In the genomic region with DNA sequence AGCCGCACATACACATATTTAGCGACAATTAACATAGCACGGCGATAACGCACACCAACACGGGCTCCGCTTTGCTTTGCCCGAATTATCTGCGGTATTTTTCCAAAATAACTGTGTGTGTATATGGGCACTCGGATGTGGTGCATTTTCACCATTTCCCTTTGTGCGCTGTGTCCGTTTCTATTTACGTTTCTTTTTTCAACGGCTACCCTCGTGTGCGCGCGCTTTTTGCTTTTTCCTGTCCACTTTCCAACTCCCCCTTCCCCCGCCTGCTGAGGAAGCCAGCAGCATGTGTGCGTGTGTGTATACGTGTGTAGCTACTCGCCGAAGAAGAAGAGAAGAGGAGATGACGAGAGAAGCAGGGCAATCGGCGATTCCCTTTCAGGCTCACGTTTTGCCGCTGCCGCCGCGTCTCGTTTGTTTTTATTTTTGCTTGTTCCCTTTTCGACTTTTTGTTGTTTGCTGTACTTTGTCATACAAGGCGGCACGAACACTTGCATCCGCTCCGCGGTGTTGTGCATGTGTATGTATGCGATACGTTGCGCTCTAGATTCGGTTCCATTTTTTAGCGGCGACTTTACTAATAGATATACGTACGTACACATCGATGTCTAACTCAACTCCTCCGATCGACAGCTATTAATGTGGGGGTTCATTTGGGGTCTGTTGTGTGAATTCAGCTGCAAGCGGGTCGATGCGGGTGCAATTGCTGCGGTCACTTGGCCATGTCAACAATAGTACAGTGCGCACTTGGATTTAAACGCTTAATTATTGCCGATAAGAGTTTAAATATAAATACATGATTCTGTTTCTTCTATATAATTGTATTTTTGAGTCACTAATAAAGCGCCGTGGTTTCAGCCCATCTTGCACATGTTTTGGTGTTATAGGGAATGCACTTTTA, we compare ENCODE assay signal across 1 fruit fly cellular context.
TF ChIP-seq lines count a peak whose summit lies in the region.

No protein-coding gene starts in this region.

TF ChIP-seq in whole organism, embryonic, 481 proteins besides CTCF, POLR2A, EP300 and RAD21 (continued from another document and continues in another):
- TF ChIP-seq CG15073 (GFP tag; optimal IDR thresholded peaks at IDR 0.05; lab: Kevin White, UChicago) (no peak), Pdp1 (GFP tag; optimal IDR thresholded peaks at IDR 0.05; lab: Kevin White, UChicago) (no peak), HLH3B (GFP tag; IDR thresholded peaks at IDR 0.05; lab: Robert Waterston, UW) (no peak), ewg (GFP tag; optimal IDR thresholded peaks at IDR 0.05; lab: Kevin White, UChicago) (no peak), CG8765 (GFP tag; IDR thresholded peaks at IDR 0.05; lab: Robert Waterston, UW) (no peak), CG17385 (GFP tag; optimal IDR thresholded peaks at IDR 0.05; lab: Kevin White, UChicago) (peak; percentile 98), CG7987 (GFP tag; optimal IDR thresholded peaks at IDR 0.05; lab: Kevin White, UChicago) (no peak), CG33557 (GFP tag; optimal IDR thresholded peaks at IDR 0.05; lab: Kevin White, UChicago) (no peak), MBD-R2 (GFP tag; IDR thresholded peaks at IDR 0.05; lab: Robert Waterston, UW) (no peak), bigmax (GFP tag; optimal IDR thresholded peaks at IDR 0.05; lab: Kevin White, UChicago) (no peak), Ets97D (GFP tag; optimal IDR thresholded peaks at IDR 0.05; lab: Kevin White, UChicago) (peak; percentile 34), CG31441 (GFP tag; IDR thresholded peaks at IDR 0.05; lab: Robert Waterston, UW) (no peak), CG14050 (GFP tag; IDR thresholded peaks at IDR 0.05; lab: Robert Waterston, UW) (no peak), Sox102F (GFP tag; optimal IDR thresholded peaks at IDR 0.05; lab: Kevin White, UChicago) (no peak), kni (GFP tag; optimal IDR thresholded peaks at IDR 0.05; lab: Kevin White, UChicago) (peak; percentile 89), fd64A (GFP tag; optimal IDR thresholded peaks at IDR 0.05; lab: Kevin White, UChicago) (no peak), nmo (GFP tag; optimal IDR thresholded peaks at IDR 0.05; lab: Kevin White, UChicago) (no peak), HLH54F (GFP tag; optimal IDR thresholded peaks at IDR 0.05; lab: Kevin White, UChicago) (no peak), CG6689 (GFP tag; IDR thresholded peaks at IDR 0.05; lab: Robert Waterston, UW) (no peak), chn (GFP tag; optimal IDR thresholded peaks at IDR 0.05; lab: Kevin White, UChicago) (peak; percentile 7), CG12104 (GFP tag; optimal IDR thresholded peaks at IDR 0.05; lab: Kevin White, UChicago) (no peak), CG3065 (GFP tag; optimal IDR thresholded peaks at IDR 0.05; lab: Kevin White, UChicago) (no peak), CG1233 (GFP tag; optimal IDR thresholded peaks at IDR 0.05; lab: Kevin White, UChicago) (no peak), MTF-1 (GFP tag; optimal IDR thresholded peaks at IDR 0.05; lab: Kevin White, UChicago; ENCODE audit: borderline replicate concordance) (peak; percentile 14), vvl (GFP tag; IDR thresholded peaks at IDR 0.05; lab: Robert Waterston, UW) (no peak), CG13424 (tag; optimal IDR thresholded peaks at IDR 0.05; lab: Kevin White, UChicago) (peak; percentile 9), Atf6 (GFP tag; IDR thresholded peaks at IDR 0.05; lab: Robert Waterston, UW) (no peak), Mad (GFP tag; optimal IDR thresholded peaks at IDR 0.05; lab: Kevin White, UChicago) (no peak), CG8290 (GFP tag; optimal IDR thresholded peaks at IDR 0.05; lab: Kevin White, UChicago) (no peak), CG8290 (tag; optimal IDR thresholded peaks at IDR 0.05; lab: Kevin White, UChicago) (no peak), hth (optimal IDR thresholded peaks at IDR 0.05; lab: Kevin White, UChicago) (no peak), Elba2 (GFP tag; optimal IDR thresholded peaks at IDR 0.05; lab: Kevin White, UChicago) (no peak), CG11695 (GFP tag; IDR thresholded peaks at IDR 0.05; lab: Robert Waterston, UW) (no peak), CG6654 (GFP tag; optimal IDR thresholded peaks at IDR 0.05; lab: Kevin White, UChicago) (no peak), Bteb2 (GFP tag; optimal IDR thresholded peaks at IDR 0.05; lab: Kevin White, UChicago) (no peak), Hey (tag; optimal IDR thresholded peaks at IDR 0.05; lab: Kevin White, UChicago) (no peak), CG10267 (tag; optimal IDR thresholded peaks at IDR 0.05; lab: Kevin White, UChicago) (no peak), CG1529 (GFP tag; optimal IDR thresholded peaks at IDR 0.05; lab: Kevin White, UChicago) (no peak), CG1792 (GFP tag; optimal IDR thresholded peaks at IDR 0.05; lab: Kevin White, UChicago) (no peak), Hsf (GFP tag; optimal IDR thresholded peaks at IDR 0.05; lab: Kevin White, UChicago) (no peak), HmgZ (tag; optimal IDR thresholded peaks at IDR 0.05; lab: Kevin White, UChicago) (peak; percentile 51), CG14667 (GFP tag; IDR thresholded peaks at IDR 0.05; lab: Robert Waterston, UW) (no peak), tll (GFP tag; optimal IDR thresholded peaks at IDR 0.05; lab: Kevin White, UChicago) (peak in 1 of 2 experiments; percentile 77), chif (GFP tag; optimal IDR thresholded peaks at IDR 0.05; lab: Kevin White, UChicago) (no peak), oc (tag; optimal IDR thresholded peaks at IDR 0.05; lab: Kevin White, UChicago) (peak; percentile 7), CG7963 (GFP tag; IDR thresholded peaks at IDR 0.05; lab: Robert Waterston, UW; ENCODE audit: partially characterized antibody) (no peak), CG11723 (GFP tag; optimal IDR thresholded peaks at IDR 0.05; lab: Kevin White, UChicago) (no peak), schlank (tag; optimal IDR thresholded peaks at IDR 0.05; lab: Kevin White, UChicago) (no peak), zf30C (GFP tag; optimal IDR thresholded peaks at IDR 0.05; lab: Kevin White, UChicago) (no peak), fru (optimal IDR thresholded peaks at IDR 0.05; lab: Kevin White, UChicago) (peak; percentile 1), CG17568 (GFP tag; optimal IDR thresholded peaks at IDR 0.05; lab: Kevin White, UChicago) (peak; percentile 20), croc (GFP tag; conservative IDR thresholded peaks at IDR 0.05; lab: Robert Waterston, UW) (no peak), CG6791 (GFP tag; IDR thresholded peaks at IDR 0.05; lab: Robert Waterston, UW; ENCODE audit: partially characterized antibody) (no peak), Sox100B (GFP tag; optimal IDR thresholded peaks at IDR 0.05; lab: Kevin White, UChicago) (no peak), gcm (GFP tag; optimal IDR thresholded peaks at IDR 0.05; lab: Kevin White, UChicago) (peak; percentile 80), pzg (GFP tag; optimal IDR thresholded peaks at IDR 0.05; lab: Kevin White, UChicago) (peak; percentile 28), sna (GFP tag; IDR thresholded peaks at IDR 0.05; lab: Robert Waterston, UW; ENCODE audit: partially characterized antibody) (no peak), CG15011 (GFP tag; optimal IDR thresholded peaks at IDR 0.05; lab: Kevin White, UChicago) (no peak), Lhr (GFP tag; optimal IDR thresholded peaks at IDR 0.05; lab: Kevin White, UChicago) (no peak), Awh (GFP tag; IDR thresholded peaks at IDR 0.05; lab: Robert Waterston, UW) (no peak), CG18764 (GFP tag; optimal IDR thresholded peaks at IDR 0.05; lab: Kevin White, UChicago) (no peak), CG12769 (tag; optimal IDR thresholded peaks at IDR 0.05; lab: Kevin White, UChicago) (peak; percentile 68), Myb (GFP tag; optimal IDR thresholded peaks at IDR 0.05; lab: Kevin White, UChicago) (no peak), NfI (GFP tag; optimal IDR thresholded peaks at IDR 0.05; lab: Kevin White, UChicago) (no peak), p53 (GFP tag; optimal IDR thresholded peaks at IDR 0.05; lab: Kevin White, UChicago) (no peak), CG4424 (GFP tag; optimal IDR thresholded peaks at IDR 0.05; lab: Kevin White, UChicago) (no peak), rib (GFP tag; IDR thresholded peaks at IDR 0.05; lab: Robert Waterston, UW) (no peak), CG34224 (GFP tag; IDR thresholded peaks at IDR 0.05; lab: Robert Waterston, UW; ENCODE audit: partially characterized antibody) (no peak), so (GFP tag; IDR thresholded peaks at IDR 0.05; lab: Robert Waterston, UW) (no peak), Hr39 (optimal IDR thresholded peaks at IDR 0.05; lab: Kevin White, UChicago) (no peak), lab (GFP tag; optimal IDR thresholded peaks at IDR 0.05; lab: Kevin White, UChicago) (no peak), bcd (GFP tag; optimal IDR thresholded peaks at IDR 0.05; lab: Kevin White, UChicago) (no peak), Eip74EF (GFP tag; optimal IDR thresholded peaks at IDR 0.05; lab: Kevin White, UChicago) (no peak), tap (tag; optimal IDR thresholded peaks at IDR 0.05; lab: Kevin White, UChicago) (no peak), YL-1 (GFP tag; optimal IDR thresholded peaks at IDR 0.05; lab: Kevin White, UChicago) (peak; percentile 51), psq (GFP tag; optimal IDR thresholded peaks at IDR 0.05; lab: Kevin White, UChicago) (peak; percentile 100), CG4854 (GFP tag; optimal IDR thresholded peaks at IDR 0.05; lab: Kevin White, UChicago) (no peak), H2.0 (GFP tag; IDR thresholded peaks at IDR 0.05; lab: Robert Waterston, UW) (no peak), CG10543 (GFP tag; optimal IDR thresholded peaks at IDR 0.05; lab: Kevin White, UChicago) (peak; percentile 77), Stat92E (GFP tag; optimal IDR thresholded peaks at IDR 0.05; lab: Kevin White, UChicago) (peak in 1 of 3 experiments; percentile 27), row (GFP tag; IDR thresholded peaks at IDR 0.05; lab: Robert Waterston, UW) (no peak), Mrtf (GFP tag; IDR thresholded peaks at IDR 0.05; lab: Robert Waterston, UW) (no peak), org-1 (GFP tag; optimal IDR thresholded peaks at IDR 0.05; lab: Kevin White, UChicago) (no peak), bowl (GFP tag; IDR thresholded peaks at IDR 0.05; lab: Robert Waterston, UW) (no peak), Fer2 (tag; optimal IDR thresholded peaks at IDR 0.05; lab: Kevin White, UChicago) (no peak), Dp (GFP tag; optimal IDR thresholded peaks at IDR 0.05; lab: Kevin White, UChicago) (peak; percentile 58), lbe (GFP tag; optimal IDR thresholded peaks at IDR 0.05; lab: Kevin White, UChicago) (peak; percentile 6), Hr3 (GFP tag; optimal IDR thresholded peaks at IDR 0.05; lab: Kevin White, UChicago) (no peak), pnt (GFP tag; optimal IDR thresholded peaks at IDR 0.05; lab: Kevin White, UChicago) (no peak), phol (tag; optimal IDR thresholded peaks at IDR 0.05; lab: Kevin White, UChicago) (no peak), CG15696 (tag; optimal IDR thresholded peaks at IDR 0.05; lab: Kevin White, UChicago) (no peak), CG12155 (GFP tag; optimal IDR thresholded peaks at IDR 0.05; lab: Kevin White, UChicago) (peak; percentile 100), shn (GFP tag; optimal IDR thresholded peaks at IDR 0.05; lab: Kevin White, UChicago) (no peak), abd-A (tag; optimal IDR thresholded peaks at IDR 0.05; lab: Kevin White, UChicago) (no peak), zen (tag; optimal IDR thresholded peaks at IDR 0.05; lab: Kevin White, UChicago) (no peak), B-H1 (GFP tag; IDR thresholded peaks at IDR 0.05; lab: Robert Waterston, UW) (no peak), CG30431 (GFP tag; optimal IDR thresholded peaks at IDR 0.05; lab: Kevin White, UChicago) (no peak), CG7745 (tag; optimal IDR thresholded peaks at IDR 0.05; lab: Kevin White, UChicago) (no peak), Atf-2 (GFP tag; optimal IDR thresholded peaks at IDR 0.05; lab: Kevin White, UChicago) (no peak), Gsc (GFP tag; IDR thresholded peaks at IDR 0.05; lab: Robert Waterston, UW) (no peak), Vsx1 (GFP tag; optimal IDR thresholded peaks at IDR 0.05; lab: Kevin White, UChicago) (peak; percentile 9), sqz (GFP tag; optimal IDR thresholded peaks at IDR 0.05; lab: Kevin White, UChicago) (no peak), usp (GFP tag; optimal IDR thresholded peaks at IDR 0.05; lab: Kevin White, UChicago) (no peak), D (optimal IDR thresholded peaks at IDR 0.05; lab: Kevin White, UChicago) (peak; percentile 34), D (GFP tag; optimal IDR thresholded peaks at IDR 0.05; lab: Kevin White, UChicago) (no peak), CG1603 (tag; optimal IDR thresholded peaks at IDR 0.05; lab: Kevin White, UChicago) (peak; percentile 30), Med (GFP tag; lab: Kevin White, UChicago) (peak; percentile 60), CG12071 (GFP tag; optimal IDR thresholded peaks at IDR 0.05; lab: Kevin White, UChicago) (peak; percentile 29), CG6175 (GFP tag; IDR thresholded peaks at IDR 0.05; lab: Robert Waterston, UW) (no peak), CG17328 (GFP tag; IDR thresholded peaks at IDR 0.05; lab: Robert Waterston, UW) (no peak), CG34422 (GFP tag; IDR thresholded peaks at IDR 0.05; lab: Robert Waterston, UW) (no peak), stc (GFP tag; IDR thresholded peaks at IDR 0.05; lab: Robert Waterston, UW) (no peak), CG2199 (GFP tag; IDR thresholded peaks at IDR 0.05; lab: Robert Waterston, UW) (no peak), Aef1 (GFP tag; IDR thresholded peaks at IDR 0.05; lab: Robert Waterston, UW) (no peak), Neu2 (GFP tag; optimal IDR thresholded peaks at IDR 0.05; lab: Kevin White, UChicago; ENCODE audit: borderline replicate concordance) (no peak), CG9215 (GFP tag; IDR thresholded peaks at IDR 0.05; lab: Robert Waterston, UW) (no peak), kay (GFP tag; optimal IDR thresholded peaks at IDR 0.05; lab: Kevin White, UChicago) (no peak), CG13775 (GFP tag; optimal IDR thresholded peaks at IDR 0.05; lab: Kevin White, UChicago) (no peak), Hmr (GFP tag; optimal IDR thresholded peaks at IDR 0.05; lab: Kevin White, UChicago) (no peak), wek (GFP tag; optimal IDR thresholded peaks at IDR 0.05; lab: Kevin White, UChicago) (no peak), vnd (GFP tag; IDR thresholded peaks at IDR 0.05; lab: Robert Waterston, UW; ENCODE audit: partially characterized antibody) (no peak), mirr (GFP tag; optimal IDR thresholded peaks at IDR 0.05; lab: Kevin White, UChicago) (peak; percentile 37), Max (GFP tag; optimal IDR thresholded peaks at IDR 0.05; lab: Kevin White, UChicago) (no peak), Camta (GFP tag; optimal IDR thresholded peaks at IDR 0.05; lab: Kevin White, UChicago) (no peak), dm (GFP tag; optimal IDR thresholded peaks at IDR 0.05; lab: Kevin White, UChicago) (peak; percentile 55), pfk (GFP tag; optimal IDR thresholded peaks at IDR 0.05; lab: Kevin White, UChicago) (peak; percentile 42), ind (GFP tag; optimal IDR thresholded peaks at IDR 0.05; lab: Kevin White, UChicago) (no peak), CG13123 (GFP tag; optimal IDR thresholded peaks at IDR 0.05; lab: Kevin White, UChicago) (no peak)
